Worm (Caenorhabditis elegans): ENCODE data around the gene Y75B8A.24.

Y75B8A.24 gene

ce11 chrIII:12247329-12247728, 26.2 kb downstream of the Y75B8A.24 start:
- TF ChIP-seq nhr-12 (tag; optimal IDR thresholded peaks at IDR 0.05) (no peak), aly-2 (tag; optimal IDR thresholded peaks at IDR 0.05) (no peak), ceh-82 (tag; optimal IDR thresholded peaks at IDR 0.05) (no peak), dmd-4 (tag; optimal IDR thresholded peaks at IDR 0.05) (no peak), mdl-1 (tag; optimal IDR thresholded peaks at IDR 0.05) (no peak), crh-2 (tag; optimal IDR thresholded peaks at IDR 0.05) (no peak), gmeb-1 (tag; optimal IDR thresholded peaks at IDR 0.05) (no peak), snpc-4 (tag; optimal IDR thresholded peaks at IDR 0.05) (no peak)

ce11 chrIII:12245570-12245969, 28.0 kb downstream of the Y75B8A.24 start:
- no peak for TF ChIP-seq dmd-4 (tag; optimal IDR thresholded peaks at IDR 0.05)
- no peak for TF ChIP-seq sma-9 (GFP tag; optimal IDR thresholded peaks at IDR 0.05)
- TF ChIP-seq sma-9 (tag; optimal IDR thresholded peaks at IDR 0.05), result no peak

DNA sequence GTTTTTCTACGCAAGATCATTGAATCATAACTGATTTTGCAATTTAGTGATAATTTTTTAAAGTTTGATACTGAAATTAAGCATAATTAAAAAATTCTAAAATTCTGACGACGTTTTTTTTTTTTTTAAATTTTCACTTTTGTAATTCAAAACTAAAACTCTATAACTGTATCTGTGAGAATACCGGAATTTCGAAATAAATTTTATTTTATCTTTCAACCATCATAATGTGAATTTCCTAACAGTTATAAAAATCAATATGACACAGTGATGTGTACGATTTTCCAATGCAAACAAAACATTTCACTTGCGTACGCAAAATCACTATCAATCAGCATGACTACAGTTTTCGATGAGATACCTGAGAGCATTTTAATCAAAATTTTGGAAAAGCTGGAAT, 37.6 kb downstream of the Y75B8A.24 start, which contains the start of the genes grl-15 and fbxa-89:
Gene grl-15 (minus strand): TSS at position 101 of the 400 bp plus-strand sequence.
Gene fbxa-89 (plus strand): TSS at position 271 of the 400 bp plus-strand sequence.
- no peak for TF ChIP-seq nhr-25 (tag; optimal IDR thresholded peaks at IDR 0.05)

- no peak for TF ChIP-seq C34F6.9 (tag; optimal IDR thresholded peaks at IDR 0.05)
- TF ChIP-seq fos-1 (tag; optimal IDR thresholded peaks at IDR 0.05), result no peak
- no peak for TF ChIP-seq aly-2 (tag; optimal IDR thresholded peaks at IDR 0.05)
- TF ChIP-seq ama-1 (optimal IDR thresholded peaks at IDR 0.05), result no peak
- TF ChIP-seq mab-5 (tag; optimal IDR thresholded peaks at IDR 0.05), result no peak
- no peak for TF ChIP-seq lin-39 (tag; optimal IDR thresholded peaks at IDR 0.05)
- no peak for TF ChIP-seq mdl-1 (tag; optimal IDR thresholded peaks at IDR 0.05)
- TF ChIP-seq nhr-23 (tag; optimal IDR thresholded peaks at IDR 0.05), result no peak
- no peak for TF ChIP-seq nhr-10 (tag; optimal IDR thresholded peaks at IDR 0.05)
- TF ChIP-seq gmeb-1 (tag; optimal IDR thresholded peaks at IDR 0.05), result no peak
- TF ChIP-seq crh-2 (tag; optimal IDR thresholded peaks at IDR 0.05), result no peak
- TF ChIP-seq mbf-1 (tag; optimal IDR thresholded peaks at IDR 0.05), result no peak
- TF ChIP-seq nhr-6 (tag; optimal IDR thresholded peaks at IDR 0.05), result no peak
- no peak for TF ChIP-seq lin-13 (GFP tag; optimal IDR thresholded peaks at IDR 0.05)
- no peak for TF ChIP-seq nhr-77 (tag; optimal IDR thresholded peaks at IDR 0.05)
- TF ChIP-seq R02D3.7 (tag; optimal IDR thresholded peaks at IDR 0.05), result no peak
- no peak for TF ChIP-seq nhr-25 (tag; optimal IDR thresholded peaks at IDR 0.05)
- TF ChIP-seq zag-1 (tag; optimal IDR thresholded peaks at IDR 0.05), result no peak
- TF ChIP-seq F13H6.1 (tag; optimal IDR thresholded peaks at IDR 0.05), result no peak
- TF ChIP-seq unc-62 (GFP tag; optimal IDR thresholded peaks at IDR 0.05), result no peak
These were observed 38.2 kb downstream of the Y75B8A.24 start for ce11 chrIII:12235359-12235758.

DNA sequence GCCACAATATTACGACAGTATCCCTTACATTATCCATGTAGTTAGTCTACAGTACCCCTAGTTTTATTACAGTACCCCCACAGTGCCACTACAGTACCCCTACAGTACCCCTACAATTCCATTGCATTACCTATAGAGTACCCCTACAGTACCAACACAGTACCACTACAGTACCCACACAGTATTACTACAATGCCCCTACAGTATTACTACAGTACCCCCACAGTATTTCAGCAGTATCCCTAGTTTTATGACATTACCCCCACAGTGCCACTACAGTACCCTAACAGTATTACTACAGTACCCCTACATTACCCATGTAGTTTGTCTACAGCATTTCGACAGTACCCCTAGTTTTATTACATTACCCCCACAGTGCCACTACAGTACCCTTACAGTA, 40.1 kb downstream of the Y75B8A.24 start:
- TF ChIP-seq aly-2 (tag; optimal IDR thresholded peaks at IDR 0.05) (no peak), unc-39 (tag; optimal IDR thresholded peaks at IDR 0.05) (no peak), nhr-10 (tag; optimal IDR thresholded peaks at IDR 0.05) (no peak), mdl-1 (tag; optimal IDR thresholded peaks at IDR 0.05) (no peak), ceh-16 (tag; optimal IDR thresholded peaks at IDR 0.05) (no peak), mab-5 (tag; optimal IDR thresholded peaks at IDR 0.05) (no peak), nhr-12 (tag; optimal IDR thresholded peaks at IDR 0.05) (no peak), ztf-1 (GFP tag; conservative IDR thresholded peaks at IDR 0.05) (no peak), dmd-4 (tag; optimal IDR thresholded peaks at IDR 0.05) (no peak)

ce11 chrIII:12231539-12231938, 42.0 kb downstream of the Y75B8A.24 start:
- TF ChIP-seq elt-3 (tag; optimal IDR thresholded peaks at IDR 0.05) (no peak), lin-13 (GFP tag; optimal IDR thresholded peaks at IDR 0.05) (no peak), lin-11 (tag; optimal IDR thresholded peaks at IDR 0.05) (no peak), gmeb-1 (tag; optimal IDR thresholded peaks at IDR 0.05) (no peak), sma-9 (GFP tag; optimal IDR thresholded peaks at IDR 0.05) (no peak), sma-9 (tag; optimal IDR thresholded peaks at IDR 0.05) (no peak), nhr-6 (tag; optimal IDR thresholded peaks at IDR 0.05) (no peak)

DNA sequence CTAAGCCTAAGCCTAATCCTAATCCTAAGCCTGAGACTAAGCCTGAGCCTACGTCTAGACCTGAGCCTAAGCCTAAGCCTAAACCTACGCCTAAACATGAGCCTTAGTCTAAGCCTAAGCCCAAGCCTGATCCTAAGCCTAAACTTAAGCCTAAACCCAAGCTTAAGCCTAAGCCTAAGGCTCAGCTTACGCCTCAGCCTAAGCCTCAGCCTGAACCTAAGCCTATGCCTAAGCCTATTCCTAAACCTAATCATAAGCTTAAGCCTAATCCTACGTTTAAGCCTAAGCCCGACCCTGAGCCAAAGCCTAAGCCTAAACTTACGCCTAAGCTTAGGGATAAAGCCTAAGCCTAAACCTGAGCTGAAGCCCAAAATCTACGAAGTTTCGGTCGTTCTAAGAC, 43.4 kb downstream of the Y75B8A.24 start:
- TF ChIP-seq sma-9 (GFP tag; optimal IDR thresholded peaks at IDR 0.05) (no peak), sma-9 (tag; optimal IDR thresholded peaks at IDR 0.05) (no peak), nhr-12 (tag; optimal IDR thresholded peaks at IDR 0.05) (no peak), unc-62 (GFP tag; optimal IDR thresholded peaks at IDR 0.05) (no peak)

Data from whole organism, L2 larva.